Worm (Caenorhabditis elegans): ENCODE data around the gene arp-11.

DNA sequence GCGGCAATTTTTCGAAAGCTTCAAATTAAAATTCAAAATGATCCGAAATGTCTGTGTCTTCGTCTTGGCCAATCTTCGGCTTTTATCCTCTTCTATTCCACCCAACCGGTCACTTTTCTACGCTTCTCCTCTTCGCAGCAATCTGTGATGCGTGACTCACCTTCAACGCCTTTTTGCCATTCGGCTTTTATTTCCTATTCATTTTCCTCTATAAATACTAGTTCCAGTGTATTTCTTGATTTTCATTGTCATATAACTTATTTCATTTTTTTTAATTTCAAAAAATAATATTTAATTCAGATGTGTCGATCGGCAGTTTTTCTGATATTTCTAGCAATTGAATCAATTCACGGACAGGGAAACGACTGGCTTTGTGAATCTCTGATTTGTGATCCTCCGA lies 18.1 kb upstream of the arp-11 start, which contains the start of gene C49H3.16:
- TF ChIP-seq snpc-4 (tag; optimal IDR thresholded peaks at IDR 0.05) = no peak
- TF ChIP-seq fkh-10 (GFP tag; optimal IDR thresholded peaks at IDR 0.05) = no peak

Measured in whole organism, L3 larva.